Worm (Caenorhabditis elegans): ENCODE measurements around the gene acbp-5.

DNA sequence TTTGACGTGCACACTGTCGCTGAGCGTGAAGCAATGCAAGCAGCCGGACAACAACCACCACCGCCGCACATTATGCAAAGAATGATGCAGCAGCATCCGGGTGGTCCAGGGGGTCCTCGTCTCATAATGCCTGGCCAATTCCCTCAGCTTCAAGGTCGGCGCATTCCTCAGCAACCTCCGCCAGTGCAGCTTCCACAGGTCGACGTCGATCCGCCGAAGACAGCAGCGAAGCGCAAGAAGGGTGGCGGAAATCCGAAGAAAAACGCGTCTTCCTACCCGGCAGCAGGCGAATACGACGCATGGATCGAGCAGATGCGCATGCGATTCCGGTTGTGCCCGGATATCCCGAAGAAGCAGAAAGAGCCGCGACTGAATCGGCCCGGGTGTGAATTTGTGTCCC, 9.9 kb upstream of the acbp-5 start:
- TF ChIP-seq cog-1 (tag; optimal IDR thresholded peaks at IDR 0.05) (no peak), ztf-29 (GFP tag; IDR thresholded peaks at IDR 0.05) (no peak), med-1 (GFP tag; optimal IDR thresholded peaks at IDR 0.05; ENCODE audit: insufficient read depth) (no peak), tab-1 (GFP tag; IDR thresholded peaks at IDR 0.05) (no peak), ref-1 (GFP tag; conservative IDR thresholded peaks at IDR 0.05) (no peak), flt-1 (GFP tag; IDR thresholded peaks at IDR 0.05) (no peak), ztf-23 (GFP tag; IDR thresholded peaks at IDR 0.05) (0 out of 2 replicates have a peak, but pooled peaks have one; percentile 43), klf-2 (GFP tag; conservative IDR thresholded peaks at IDR 0.05) (no peak)
